Fruit fly (Drosophila melanogaster): Measurements from ENCODE around the gene Naa60.

The Naa60 gene

dm6 chr3L:9726707-9727106 lies at the start of gene Naa60:
TSS of gene Naa60 (plus strand) at chr3L:9726895.
- TF ChIP-seq CG17361 (GFP tag; IDR thresholded peaks at IDR 0.05), result no peak
- TF ChIP-seq vnd (GFP tag; IDR thresholded peaks at IDR 0.05; ENCODE audit: partially characterized antibody), result peak; percentile 62
- no peak for TF ChIP-seq tap (tag; optimal IDR thresholded peaks at IDR 0.05)
- peak; percentile 25 for TF ChIP-seq phol (tag; optimal IDR thresholded peaks at IDR 0.05)
- peak; percentile 59; the same call in 2 of the 3 replicates for TF ChIP-seq CG7963 (GFP tag; IDR thresholded peaks at IDR 0.05; ENCODE audit: partially characterized antibody)
- TF ChIP-seq CG12744 (GFP tag; optimal IDR thresholded peaks at IDR 0.05), result no peak
- no peak for TF ChIP-seq sr (GFP tag; IDR thresholded peaks at IDR 0.05)
- peak; percentile 38 for TF ChIP-seq sug (tag; optimal IDR thresholded peaks at IDR 0.05)
- TF ChIP-seq CG12219 (GFP tag; optimal IDR thresholded peaks at IDR 0.05), result no peak
- TF ChIP-seq Hmx (GFP tag; optimal IDR thresholded peaks at IDR 0.05), result no peak
- TF ChIP-seq CG3995 (GFP tag; optimal IDR thresholded peaks at IDR 0.05), result peak; percentile 48
- TF ChIP-seq jigr1 (GFP tag; IDR thresholded peaks at IDR 0.05), result peak; percentile 43; the same call in 1 of the 3 replicates
- peak; percentile 89 for TF ChIP-seq BEAF-32 (GFP tag; optimal IDR thresholded peaks at IDR 0.05)
- no peak for TF ChIP-seq CG31388 (GFP tag; optimal IDR thresholded peaks at IDR 0.05)
- no peak for TF ChIP-seq CG6254 (GFP tag; optimal IDR thresholded peaks at IDR 0.05)
- TF ChIP-seq CG6791 (GFP tag; IDR thresholded peaks at IDR 0.05; ENCODE audit: partially characterized antibody), result peak; percentile 88
- peak; percentile 69 for TF ChIP-seq row (GFP tag; IDR thresholded peaks at IDR 0.05)
- TF ChIP-seq CG4854 (GFP tag; optimal IDR thresholded peaks at IDR 0.05), result no peak
- peak; percentile 55 for TF ChIP-seq trem (tag; optimal IDR thresholded peaks at IDR 0.05)
- TF ChIP-seq CG12659 (GFP tag; optimal IDR thresholded peaks at IDR 0.05), result peak; percentile 54
- TF ChIP-seq knrl (GFP tag; IDR thresholded peaks at IDR 0.05; ENCODE audit: partially characterized antibody), result peak; percentile 89
- no peak for TF ChIP-seq tx (GFP tag; optimal IDR thresholded peaks at IDR 0.05)
- TF ChIP-seq corto (GFP tag; optimal IDR thresholded peaks at IDR 0.05), result no peak
- TF ChIP-seq inv (GFP tag; IDR thresholded peaks at IDR 0.05; ENCODE audit: partially characterized antibody), result peak; percentile 86
- peak; percentile 61 for TF ChIP-seq CG2712 (tag; optimal IDR thresholded peaks at IDR 0.05)
- TF ChIP-seq CG5180 (GFP tag; optimal IDR thresholded peaks at IDR 0.05), result no peak
- TF ChIP-seq grau (tag; optimal IDR thresholded peaks at IDR 0.05), result peak; percentile 24
- TF ChIP-seq Hr51 (GFP tag; optimal IDR thresholded peaks at IDR 0.05), result no peak
- TF ChIP-seq CG10321 (GFP tag; IDR thresholded peaks at IDR 0.05), result no peak
- TF ChIP-seq Bgb (GFP tag; IDR thresholded peaks at IDR 0.05; ENCODE audit: partially characterized antibody), result peak; percentile 92
- no peak for TF ChIP-seq CG15073 (GFP tag; optimal IDR thresholded peaks at IDR 0.05)
- no peak for TF ChIP-seq CG12236 (GFP tag; optimal IDR thresholded peaks at IDR 0.05)
- TF ChIP-seq CG7928 (GFP tag; optimal IDR thresholded peaks at IDR 0.05), result no peak
- peak; percentile 49; the same call in 1 of the 3 replicates for TF ChIP-seq CG34422 (GFP tag; IDR thresholded peaks at IDR 0.05)
- no peak for TF ChIP-seq CG10654 (GFP tag; optimal IDR thresholded peaks at IDR 0.05)
- peak; percentile 74 for TF ChIP-seq tna (GFP tag; IDR thresholded peaks at IDR 0.05; ENCODE audit: partially characterized antibody)
- no peak for TF ChIP-seq btn (GFP tag; optimal IDR thresholded peaks at IDR 0.05)
- TF ChIP-seq pzg (GFP tag; optimal IDR thresholded peaks at IDR 0.05), result peak; percentile 83
- TF ChIP-seq Dad (GFP tag; optimal IDR thresholded peaks at IDR 0.05), result no peak
- TF ChIP-seq CG30020 (tag; optimal IDR thresholded peaks at IDR 0.05), result peak; percentile 8
- peak; percentile 85 for TF ChIP-seq CG4617 (GFP tag; optimal IDR thresholded peaks at IDR 0.05; ENCODE audit: borderline replicate concordance)
- TF ChIP-seq Hsf (GFP tag; optimal IDR thresholded peaks at IDR 0.05), result no peak
- TF ChIP-seq HLH4C (GFP tag; IDR thresholded peaks at IDR 0.05; ENCODE audit: partially characterized antibody), result peak; percentile 84
- peak; percentile 54 for TF ChIP-seq HmgZ (tag; optimal IDR thresholded peaks at IDR 0.05)
- peak; percentile 33 for TF ChIP-seq CG14710 (tag; optimal IDR thresholded peaks at IDR 0.05)
- TF ChIP-seq CTCF (GFP tag; optimal IDR thresholded peaks at IDR 0.05), result no peak
- TF ChIP-seq CG7839 (tag; optimal IDR thresholded peaks at IDR 0.05), result no peak
- TF ChIP-seq CG34224 (GFP tag; IDR thresholded peaks at IDR 0.05; ENCODE audit: partially characterized antibody), result peak; percentile 93
- peak; percentile 89 for TF ChIP-seq zen2 (GFP tag; IDR thresholded peaks at IDR 0.05; ENCODE audit: partially characterized antibody)
- no peak for TF ChIP-seq peb (GFP tag; IDR thresholded peaks at IDR 0.05)
